Worm (Caenorhabditis elegans) whole organism, L2 larva: ENCODE data around the gene fnip-2.
A peak's percentile ranks its signal among the peaks of the same experiment; 100 is the strongest.

ENCODE experiments used
- C34F6.9 ChIP-seq: fragments of 150-350 bp; optimal IDR thresholded peaks from 2 replicates; lab custom pipeline; 2014; ENCODE audit warnings: missing biosample characterization, missing genetic modification characterization
- F13H6.1 ChIP-seq: sonication (generic microtip); optimal IDR thresholded peaks from 2 replicates; lab custom pipeline; 2016; ENCODE audit warnings: missing genetic modification characterization, missing compliant biosample characterization
- R02D3.7 ChIP-seq: fragments of 150-350 bp; optimal IDR thresholded peaks from 2 replicates; lab custom pipeline; 2014; ENCODE audit warnings: missing biosample characterization, missing genetic modification characterization
- ZK546.5 ChIP-seq: sonication (generic microtip); optimal IDR thresholded peaks from 2 replicates; lab custom pipeline; 2017; ENCODE audit warnings: missing biosample characterization, missing genetic modification characterization
- alr-1 ChIP-seq: fragments of 150-350 bp; optimal IDR thresholded peaks from 2 replicates; lab custom pipeline; 2014; ENCODE audit warnings: missing biosample characterization, missing genetic modification characterization
- ama-1 ChIP-seq: fragments of 150-350 bp; optimal IDR thresholded peaks from 2 replicates; lab custom pipeline; 2018; ENCODE audit warnings: inconsistent platforms
- blmp-1 ChIP-seq: sonication (generic microtip); optimal IDR thresholded peaks from 2 replicates; lab custom pipeline; 2017; ENCODE audit warnings: missing genetic modification characterization, mild to moderate bottlenecking, missing compliant biosample characterization, antibody characterized with exemption, moderate library complexity; ENCODE audit not compliant: insufficient read depth
- ceh-16 ChIP-seq: fragments of 150-350 bp; optimal IDR thresholded peaks from 2 replicates; lab custom pipeline; 2014; ENCODE audit warnings: missing biosample characterization, missing genetic modification characterization
- crh-2 ChIP-seq: sonication (generic microtip); optimal IDR thresholded peaks from 2 replicates; lab custom pipeline; 2017; ENCODE audit warnings: missing biosample characterization, missing genetic modification characterization
- egl-27 ChIP-seq: sonication (generic microtip); optimal IDR thresholded peaks from 3 replicates; lab custom pipeline; 2017; ENCODE audit warnings: missing biosample characterization, missing genetic modification reagents, missing genetic modification characterization
- elt-1 ChIP-seq: fragments of 150-350 bp; optimal IDR thresholded peaks from 2 replicates; lab custom pipeline; 2014; ENCODE audit warnings: missing biosample characterization, missing genetic modification characterization
- fos-1 ChIP-seq: fragments of 150-350 bp; optimal IDR thresholded peaks from 2 replicates; lab custom pipeline; 2014; ENCODE audit warnings: missing biosample characterization, missing genetic modification characterization
- gmeb-1 ChIP-seq: fragments of 150-350 bp; optimal IDR thresholded peaks from 2 replicates; lab custom pipeline; 2014; ENCODE audit warnings: missing biosample characterization, missing genetic modification characterization
- lin-11 ChIP-seq: fragments of 150-350 bp; sonication (generic microtip); optimal IDR thresholded peaks from 2 replicates; lab custom pipeline; 2014; ENCODE audit warnings: missing biosample characterization, missing genetic modification characterization, inconsistent platforms, mixed read lengths
- lin-13 ChIP-seq: fragments of 150-350 bp; optimal IDR thresholded peaks from 2 replicates; lab custom pipeline; 2014; ENCODE audit warnings: missing biosample characterization, missing genetic modification reagents, missing genetic modification characterization
- lin-39 ChIP-seq: fragments of 150-350 bp; optimal IDR thresholded peaks from 2 replicates; lab custom pipeline; 2014; ENCODE audit warnings: missing biosample characterization, missing genetic modification reagents, missing genetic modification characterization
- mab-5 ChIP-seq: fragments of 150-350 bp; optimal IDR thresholded peaks from 2 replicates; lab custom pipeline; 2014; ENCODE audit warnings: missing biosample characterization, missing genetic modification characterization
- mbf-1 ChIP-seq: sonication (generic microtip); optimal IDR thresholded peaks from 2 replicates; lab custom pipeline; 2017; ENCODE audit warnings: missing biosample characterization, missing genetic modification characterization
- mdl-1 ChIP-seq, 2 experiments: fragments of 150-350 bp in 1 of 2; sonication (generic microtip) in 1 of 2; optimal IDR thresholded peaks; 2 replicates each; lab custom pipeline; 2017; ENCODE audit warnings: missing biosample characterization in 2 of 2, missing genetic modification characterization in 2 of 2
- nhr-10 ChIP-seq: sonication (generic microtip); optimal IDR thresholded peaks from 2 replicates; lab custom pipeline; 2017; ENCODE audit warnings: missing biosample characterization, missing genetic modification characterization
- nhr-11 ChIP-seq: fragments of 150-350 bp; optimal IDR thresholded peaks from 2 replicates; lab custom pipeline; 2014; ENCODE audit warnings: missing biosample characterization, missing genetic modification characterization
- nhr-12 ChIP-seq: fragments of 150-350 bp; optimal IDR thresholded peaks from 2 replicates; lab custom pipeline; 2014; ENCODE audit warnings: missing biosample characterization, missing genetic modification characterization
- nhr-129 ChIP-seq: fragments of 150-350 bp; optimal IDR thresholded peaks from 2 replicates; lab custom pipeline; 2014; ENCODE audit warnings: missing biosample characterization, missing genetic modification characterization
- nhr-23 ChIP-seq: fragments of 150-350 bp; optimal IDR thresholded peaks from 2 replicates; lab custom pipeline; 2014; ENCODE audit warnings: missing biosample characterization, missing genetic modification reagents, missing genetic modification characterization
- nhr-237 ChIP-seq: fragments of 150-350 bp; optimal IDR thresholded peaks from 2 replicates; lab custom pipeline; 2014; ENCODE audit warnings: missing biosample characterization, missing genetic modification characterization
- nhr-25 ChIP-seq: fragments of 150-350 bp; sonication (generic microtip); optimal IDR thresholded peaks from 3 replicates; lab custom pipeline; 2014; ENCODE audit warnings: missing biosample characterization, missing genetic modification characterization
- nhr-6 ChIP-seq: fragments of 150-350 bp; optimal IDR thresholded peaks from 2 replicates; lab custom pipeline; 2014; ENCODE audit warnings: missing biosample characterization, missing genetic modification characterization
- nhr-77 ChIP-seq: fragments of 150-350 bp; optimal IDR thresholded peaks from 2 replicates; lab custom pipeline; 2014; ENCODE audit warnings: missing biosample characterization, missing genetic modification characterization
- peb-1 ChIP-seq: fragments of 150-350 bp; optimal IDR thresholded peaks from 2 replicates; lab custom pipeline; 2014; ENCODE audit warnings: missing biosample characterization, missing genetic modification characterization
- sem-4 ChIP-seq: fragments of 150-350 bp; optimal IDR thresholded peaks from 2 replicates; lab custom pipeline; 2014; ENCODE audit warnings: missing biosample characterization, missing genetic modification reagents, missing genetic modification characterization
- sma-9 ChIP-seq, 2 experiments: fragments of 150-350 bp in 1 of 2; sonication (generic microtip) in 1 of 2; optimal IDR thresholded peaks; 2 replicates each; lab custom pipeline; 2014 to 2016; ENCODE audit warnings: missing genetic modification characterization in 2 of 2, mild to moderate bottlenecking in 1 of 2, missing biosample characterization in 1 of 2, missing compliant biosample characterization in 1 of 2, missing genetic modification reagents in 1 of 2, moderate library complexity in 1 of 2
- snpc-4 ChIP-seq: fragments of 150-350 bp; optimal IDR thresholded peaks from 2 replicates; lab custom pipeline; 2014; ENCODE audit warnings: missing biosample characterization, missing genetic modification characterization
- unc-62 ChIP-seq: fragments of 150-350 bp; optimal IDR thresholded peaks from 2 replicates; lab custom pipeline; 2014; ENCODE audit warnings: missing biosample characterization, missing genetic modification reagents, missing genetic modification characterization
- zag-1 ChIP-seq: fragments of 150-350 bp; optimal IDR thresholded peaks from 2 replicates; lab custom pipeline; 2014; ENCODE audit warnings: missing biosample characterization, missing genetic modification characterization
- ztf-1 ChIP-seq: fragments of 200-800 bp; sonication (Bioruptor generic); conservative IDR thresholded peaks from 2 replicates; pipeline ENCODE4 v1.3.6; 2022; ENCODE audit warnings: missing genetic modification characterization, missing compliant biosample characterization
- ztf-11 ChIP-seq: sonication (generic microtip); optimal IDR thresholded peaks from 2 replicates; lab custom pipeline; 2017; ENCODE audit warnings: missing biosample characterization, missing genetic modification characterization
- ztf-4 ChIP-seq: fragments of 150-350 bp; optimal IDR thresholded peaks from 2 replicates; lab custom pipeline; 2014; ENCODE audit warnings: missing biosample characterization, missing genetic modification characterization

Gene fnip-2

ce11 chrIV:2246150-2246549 is 23.5 kb downstream of the fnip-2 start:
- no peak for TF ChIP-seq sma-9 (GFP tag; optimal IDR thresholded peaks at IDR 0.05; lab: Kevin White, UChicago)
- TF ChIP-seq sma-9 (tag; optimal IDR thresholded peaks at IDR 0.05; lab: Kevin White, UChicago) = no peak
- no peak for TF ChIP-seq snpc-4
- no peak for TF ChIP-seq nhr-11 (tag; lab: Kevin White, UChicago)
- no peak for TF ChIP-seq nhr-12 (tag; lab: Kevin White, UChicago)
- no peak for TF ChIP-seq zag-1 (tag; lab: Kevin White, UChicago)
- TF ChIP-seq F13H6.1 (tag; lab: Kevin White, UChicago) = no peak
- TF ChIP-seq sem-4 (tag; lab: Kevin White, UChicago) = no peak
- no peak for TF ChIP-seq nhr-129 (tag; lab: Kevin White, UChicago)
- TF ChIP-seq nhr-10 = no peak
- no peak for TF ChIP-seq mdl-1 (tag; optimal IDR thresholded peaks at IDR 0.05; lab: Kevin White, UChicago)
- no peak for TF ChIP-seq mab-5 (tag; lab: Kevin White, UChicago)
- TF ChIP-seq ama-1 (lab: Kevin White, UChicago) = no peak
- no peak for TF ChIP-seq egl-27 (tag; lab: Kevin White, UChicago)
- no peak for TF ChIP-seq nhr-77 (tag; lab: Kevin White, UChicago)
- no peak for TF ChIP-seq unc-62
- TF ChIP-seq nhr-25 (tag; lab: Kevin White, UChicago) = no peak
- TF ChIP-seq elt-1 = no peak
- no peak for TF ChIP-seq C34F6.9
- no peak for TF ChIP-seq nhr-23 (tag; lab: Kevin White, UChicago)

ce11 chrIV:2253392-2254048 is 30.9 kb downstream of the fnip-2 start:
- TF ChIP-seq sma-9 (GFP tag; optimal IDR thresholded peaks at IDR 0.05; lab: Kevin White, UChicago) = no peak
- TF ChIP-seq sma-9 (tag; optimal IDR thresholded peaks at IDR 0.05; lab: Kevin White, UChicago) = no peak
- TF ChIP-seq alr-1 (tag; lab: Kevin White, UChicago) = no peak
- TF ChIP-seq blmp-1 (tag; lab: Kevin White, UChicago) = no peak
- no peak for TF ChIP-seq mbf-1 (tag; lab: Kevin White, UChicago)
- TF ChIP-seq ztf-4 = no peak
- no peak for TF ChIP-seq ztf-11 (tag; lab: Kevin White, UChicago)
- no peak for TF ChIP-seq fos-1 (tag; lab: Kevin White, UChicago)
- TF ChIP-seq mdl-1 (tag; optimal IDR thresholded peaks at IDR 0.05; lab: Kevin White, UChicago) = no peak
- TF ChIP-seq lin-13 = no peak
- no peak for TF ChIP-seq nhr-6 (tag; lab: Kevin White, UChicago)
- no peak for TF ChIP-seq nhr-237 (tag; lab: Kevin White, UChicago)
- TF ChIP-seq R02D3.7 (tag; lab: Kevin White, UChicago) = no peak
- TF ChIP-seq unc-62 = no peak
- TF ChIP-seq nhr-129 (tag; lab: Kevin White, UChicago) = no peak
- no peak for TF ChIP-seq ztf-1 (GFP tag; lab: Robert Waterston, UW)
- TF ChIP-seq lin-11 (tag; lab: Kevin White, UChicago) = no peak
- no peak for TF ChIP-seq crh-2
- TF ChIP-seq ama-1 (lab: Kevin White, UChicago) = no peak

- no peak for TF ChIP-seq ceh-16 (tag; lab: Kevin White, UChicago)
- TF ChIP-seq peb-1 = no peak
- TF ChIP-seq ztf-1 (GFP tag; lab: Robert Waterston, UW) = no peak
- no peak for TF ChIP-seq lin-39 (tag; lab: Kevin White, UChicago)
- TF ChIP-seq elt-1 = no peak
- no peak for TF ChIP-seq ZK546.5 (tag; lab: Kevin White, UChicago)
- TF ChIP-seq nhr-11 (tag; lab: Kevin White, UChicago) = no peak
- no peak for TF ChIP-seq fos-1 (tag; lab: Kevin White, UChicago)
- no peak for TF ChIP-seq sma-9 (GFP tag; optimal IDR thresholded peaks at IDR 0.05; lab: Kevin White, UChicago)
- TF ChIP-seq sma-9 (tag; optimal IDR thresholded peaks at IDR 0.05; lab: Kevin White, UChicago) = no peak
These were observed 40.9 kb downstream of the fnip-2 start, which contains the start of gene famp-1 for ce11 chrIV:2263564-2263963. famp-1 (minus strand) TSS chrIV:2263664.

ce11 chrIV:2275545-2275944 is 52.9 kb downstream of the fnip-2 start, which contains the start of gene M70.5:
M70.5 (minus strand) TSS chrIV:2275622.
- peak; percentile 59 for TF ChIP-seq gmeb-1
